Fruit fly (Drosophila melanogaster): ENCODE measurements around the gene dl.

dl gene

dm6 chr2L:17427929-17428456 lies 22.2 kb downstream of the dl start (continued):
- TF ChIP-seq hbn (GFP tag; IDR thresholded peaks at IDR 0.05; ENCODE audit: partially characterized antibody) = no peak
- no peak for TF ChIP-seq salm (tag; optimal IDR thresholded peaks at IDR 0.05)
- TF ChIP-seq row (GFP tag; IDR thresholded peaks at IDR 0.05) = no peak
- TF ChIP-seq Sin3A (optimal IDR thresholded peaks at IDR 0.05) = no peak
- TF ChIP-seq CG6654 (GFP tag; optimal IDR thresholded peaks at IDR 0.05) = no peak
- TF ChIP-seq CG6689 (GFP tag; IDR thresholded peaks at IDR 0.05) = 0 out of 2 replicates have a peak, but pooled peaks have one; percentile 17
- peak; percentile 5 for TF ChIP-seq grau (tag; optimal IDR thresholded peaks at IDR 0.05)
- TF ChIP-seq CG10565 (GFP tag; optimal IDR thresholded peaks at IDR 0.05) = no peak
- 0 out of 3 replicates have a peak, but pooled peaks have one; percentile 12 for TF ChIP-seq CG11093 (GFP tag; IDR thresholded peaks at IDR 0.05)
- no peak for TF ChIP-seq CG18476 (GFP tag; optimal IDR thresholded peaks at IDR 0.05)
- TF ChIP-seq wdn (GFP tag; IDR thresholded peaks at IDR 0.05) = no peak
- TF ChIP-seq Chrac-16 (GFP tag; optimal IDR thresholded peaks at IDR 0.05) = no peak
- no peak for TF ChIP-seq pfk (GFP tag; optimal IDR thresholded peaks at IDR 0.05)
- no peak for TF ChIP-seq Stat92E (GFP tag; optimal IDR thresholded peaks at IDR 0.05)
- TF ChIP-seq Adf1 (GFP tag; IDR thresholded peaks at IDR 0.05) = peak; percentile 33; the same call in 1 of the 2 replicates
- TF ChIP-seq Tbp (GFP tag; optimal IDR thresholded peaks at IDR 0.05) = no peak
- TF ChIP-seq CHES-1-like (GFP tag; optimal IDR thresholded peaks at IDR 0.05) = no peak
- no peak for TF ChIP-seq CG2712 (tag; optimal IDR thresholded peaks at IDR 0.05)
- no peak for TF ChIP-seq mam (GFP tag; optimal IDR thresholded peaks at IDR 0.05)
- no peak for TF ChIP-seq CTCF (GFP tag; optimal IDR thresholded peaks at IDR 0.05)
- peak; percentile 19; the same call in 1 of the 2 replicates for TF ChIP-seq CG32532 (GFP tag; IDR thresholded peaks at IDR 0.05)
- no peak for TF ChIP-seq CG18262 (tag; optimal IDR thresholded peaks at IDR 0.05)
- TF ChIP-seq knrl (GFP tag; IDR thresholded peaks at IDR 0.05; ENCODE audit: partially characterized antibody) = no peak
- TF ChIP-seq sna (GFP tag; IDR thresholded peaks at IDR 0.05; ENCODE audit: partially characterized antibody) = peak; percentile 48; the same call in 1 of the 2 replicates
- no peak for TF ChIP-seq sens-2 (GFP tag; IDR thresholded peaks at IDR 0.05)
- TF ChIP-seq zen2 (GFP tag; IDR thresholded peaks at IDR 0.05; ENCODE audit: partially characterized antibody) = 0 out of 3 replicates have a peak, but pooled peaks have one; percentile 45
- peak; percentile 10 for TF ChIP-seq Meics (GFP tag; optimal IDR thresholded peaks at IDR 0.05)
- no peak for TF ChIP-seq CG8089 (GFP tag; optimal IDR thresholded peaks at IDR 0.05)
- TF ChIP-seq grn (GFP tag; optimal IDR thresholded peaks at IDR 0.05) = peak; percentile 21
- TF ChIP-seq CG13624 (GFP tag; optimal IDR thresholded peaks at IDR 0.05) = no peak
- TF ChIP-seq z (GFP tag; IDR thresholded peaks at IDR 0.05) = peak; percentile 33; the same call in 1 of the 3 replicates
- TF ChIP-seq CG3407 (GFP tag; optimal IDR thresholded peaks at IDR 0.05) = peak; percentile 5
- peak; percentile 71 for TF ChIP-seq cg (GFP tag; optimal IDR thresholded peaks at IDR 0.05)
- TF ChIP-seq CG8281 (tag; optimal IDR thresholded peaks at IDR 0.05) = no peak
- 0 out of 2 replicates have a peak, but pooled peaks have one; percentile 10 for TF ChIP-seq Ada2b (GFP tag; IDR thresholded peaks at IDR 0.05)
- TF ChIP-seq wek (GFP tag; optimal IDR thresholded peaks at IDR 0.05) = no peak
- peak; percentile 49; the same call in 1 of the 2 replicates for TF ChIP-seq Drgx (GFP tag; IDR thresholded peaks at IDR 0.05)
- no peak for TF ChIP-seq Fer3 (tag; optimal IDR thresholded peaks at IDR 0.05)
- peak; percentile 22 for TF ChIP-seq Fer1 (GFP tag; optimal IDR thresholded peaks at IDR 0.05)
- TF ChIP-seq dmrt11E (tag; optimal IDR thresholded peaks at IDR 0.05) = no peak
- no peak for TF ChIP-seq BtbVII (GFP tag; optimal IDR thresholded peaks at IDR 0.05)
- TF ChIP-seq repo (GFP tag; optimal IDR thresholded peaks at IDR 0.05) = no peak
- no peak for TF ChIP-seq Gsc (GFP tag; IDR thresholded peaks at IDR 0.05)
- no peak for TF ChIP-seq Ets65A (GFP tag)
- no peak for TF ChIP-seq Six4 (GFP tag; optimal IDR thresholded peaks at IDR 0.05)
- TF ChIP-seq CG10979 (tag; optimal IDR thresholded peaks at IDR 0.05) = peak; percentile 32
- no peak for TF ChIP-seq Hr39 (optimal IDR thresholded peaks at IDR 0.05)
- no peak for TF ChIP-seq CG43689 (GFP tag; IDR thresholded peaks at IDR 0.05)
